Fruit fly (Drosophila melanogaster): ENCODE data around the gene hzg.
A peak's percentile ranks its signal among the peaks of the same experiment; 100 is the strongest.

Gene hzg

DNA sequence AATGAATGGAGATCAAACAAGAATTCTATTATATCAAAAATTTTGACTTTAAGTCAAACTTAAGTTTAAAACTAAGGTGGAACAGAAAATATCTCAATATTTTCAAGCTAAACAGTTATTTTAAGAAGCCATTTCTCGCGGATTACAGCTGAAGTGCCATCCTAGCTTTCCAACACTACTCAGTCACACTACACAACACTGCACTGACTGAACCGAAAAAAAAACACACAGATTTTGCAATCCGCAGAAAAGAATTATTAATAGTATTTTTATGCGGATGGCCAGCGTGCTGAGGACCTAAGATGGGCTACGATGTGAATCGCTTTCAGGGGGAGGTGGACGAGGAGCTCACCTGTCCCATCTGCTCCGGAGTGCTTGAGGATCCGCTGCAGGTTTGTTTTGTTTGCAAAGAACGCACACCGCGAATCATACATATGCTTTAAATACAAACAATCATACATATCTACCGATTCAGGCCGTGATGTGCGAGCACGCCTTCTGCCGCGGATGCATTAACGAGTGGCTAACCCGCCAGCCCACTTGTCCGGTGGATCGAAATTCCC, 48.0 kb downstream of the hzg start, which contains the start of gene elgi (continued):
- TF ChIP-seq dsx (GFP tag; optimal IDR thresholded peaks at IDR 0.05; ENCODE audit: poor library complexity, severe bottlenecking), result no peak
- peak; percentile 20 for TF ChIP-seq CG8319 (GFP tag; optimal IDR thresholded peaks at IDR 0.05)
- peak; percentile 76 for TF ChIP-seq topi (GFP tag; optimal IDR thresholded peaks at IDR 0.05)
- peak; percentile 34 for TF ChIP-seq CG3032 (tag; optimal IDR thresholded peaks at IDR 0.05)
- peak; percentile 53 for TF ChIP-seq net (GFP tag; optimal IDR thresholded peaks at IDR 0.05)
- TF ChIP-seq fkh (GFP tag; optimal IDR thresholded peaks at IDR 0.05), result peak; percentile 66
- peak; percentile 10; the same call in 1 of the 3 replicates for TF ChIP-seq CG6163 (GFP tag; IDR thresholded peaks at IDR 0.05)
- peak; percentile 68 for TF ChIP-seq Eip75B (GFP tag; optimal IDR thresholded peaks at IDR 0.05)
- TF ChIP-seq spab (GFP tag; optimal IDR thresholded peaks at IDR 0.05), result peak; percentile 5
- no peak for TF ChIP-seq CG10669 (GFP tag; optimal IDR thresholded peaks at IDR 0.05)
- TF ChIP-seq dac (GFP tag; optimal IDR thresholded peaks at IDR 0.05), result peak; percentile 17
- TF ChIP-seq CG34406 (GFP tag; optimal IDR thresholded peaks at IDR 0.05), result peak; percentile 22
- TF ChIP-seq CG6276 (GFP tag; optimal IDR thresholded peaks at IDR 0.05), result no peak
- TF ChIP-seq CG7368 (GFP tag; optimal IDR thresholded peaks at IDR 0.05), result no peak
- no peak for TF ChIP-seq CG11902 (GFP tag; optimal IDR thresholded peaks at IDR 0.05)
- peak in 1 of 2 experiments; percentile 5 for TF ChIP-seq salr (GFP tag; optimal IDR thresholded peaks at IDR 0.05)
- peak; percentile 3 for TF ChIP-seq Sox15 (GFP tag; optimal IDR thresholded peaks at IDR 0.05)
- peak; percentile 68 for TF ChIP-seq lz (GFP tag; optimal IDR thresholded peaks at IDR 0.05)
- peak; percentile 78 for TF ChIP-seq esn (GFP tag; optimal IDR thresholded peaks at IDR 0.05)
- peak; percentile 69 for TF ChIP-seq Sox102F (GFP tag; optimal IDR thresholded peaks at IDR 0.05)
- peak; percentile 26 for TF ChIP-seq CG10631 (GFP tag; optimal IDR thresholded peaks at IDR 0.05)
- TF ChIP-seq fd85E (GFP tag; optimal IDR thresholded peaks at IDR 0.05), result no peak
- TF ChIP-seq Eip93F (GFP tag; optimal IDR thresholded peaks at IDR 0.05), result no peak
- TF ChIP-seq Hr4 (GFP tag; optimal IDR thresholded peaks at IDR 0.05), result no peak
- TF ChIP-seq CG15336 (GFP tag; IDR thresholded peaks at IDR 0.05), result peak; percentile 41; the same call in 1 of the 2 replicates

DNA sequence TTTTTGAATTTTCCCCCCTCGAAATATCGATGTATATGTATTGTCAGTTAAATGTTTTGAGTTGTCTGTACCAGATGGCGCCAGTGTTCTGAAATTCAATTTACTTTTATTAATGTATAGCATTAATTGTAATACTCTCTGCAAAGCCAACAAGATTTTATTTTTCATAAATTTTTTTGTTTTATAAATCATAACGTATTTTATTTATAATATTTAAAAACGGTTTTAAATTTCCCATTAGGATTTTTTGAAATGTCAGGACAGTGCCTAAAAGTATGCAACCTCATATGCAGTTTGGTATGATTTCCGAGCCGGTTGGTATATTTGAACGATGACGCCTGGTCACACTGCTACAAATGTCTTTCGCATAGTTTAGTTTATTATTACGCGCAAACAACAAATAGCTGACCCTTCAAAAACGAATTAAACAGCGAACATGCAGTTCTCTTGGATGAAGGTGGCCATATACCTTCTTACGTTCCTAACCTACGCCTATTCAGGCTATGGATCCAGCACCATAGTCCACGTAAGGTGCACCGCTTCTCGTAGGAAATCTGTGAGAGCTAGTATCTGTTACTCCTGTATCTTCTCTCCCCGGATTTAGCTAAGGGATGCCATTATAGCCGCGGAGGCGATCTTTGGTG, 49.6 kb downstream of the hzg start, which contains the start of the genes Pka-C3 and GXIVsPLA2:
Pka-C3 (minus strand) TSS at position 14 of the 644 bp plus-strand sequence.
GXIVsPLA2 (plus strand) TSS at position 313 of the 644 bp plus-strand sequence.
- TF ChIP-seq Eip78C (GFP tag) (peak; percentile 60), CG1621 (tag; optimal IDR thresholded peaks at IDR 0.05) (no peak), achi (GFP tag; optimal IDR thresholded peaks at IDR 0.05) (peak; percentile 2), fkh (GFP tag; optimal IDR thresholded peaks at IDR 0.05) (peak; percentile 23), esn (GFP tag; optimal IDR thresholded peaks at IDR 0.05) (peak; percentile 7), eg (GFP tag; IDR thresholded peaks at IDR 0.05) (no peak)

DNA sequence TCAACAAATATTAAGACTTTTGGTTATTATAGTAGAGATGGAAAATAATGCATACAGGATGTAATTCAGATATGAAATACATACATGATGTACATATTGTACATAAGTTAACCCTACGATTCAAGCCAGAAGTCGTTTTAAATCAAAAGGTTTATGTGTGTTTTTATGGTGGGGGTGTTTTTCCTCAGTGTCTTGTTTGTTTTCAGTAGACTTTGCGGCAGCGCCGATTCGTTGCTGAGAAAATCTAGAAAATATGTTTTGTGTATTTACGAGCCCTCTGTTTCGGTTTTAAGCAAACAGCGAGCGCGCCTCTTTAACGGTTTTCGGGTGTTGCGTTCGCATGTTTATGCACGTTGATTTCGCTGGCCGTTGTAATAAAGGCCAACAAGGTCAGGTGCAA, 50.6 kb downstream of the hzg start:
- TF ChIP-seq fkh (GFP tag; optimal IDR thresholded peaks at IDR 0.05), result peak; percentile 58
- TF ChIP-seq CG34406 (GFP tag; optimal IDR thresholded peaks at IDR 0.05), result no peak
- TF ChIP-seq ss (GFP tag; optimal IDR thresholded peaks at IDR 0.05), result no peak

DNA sequence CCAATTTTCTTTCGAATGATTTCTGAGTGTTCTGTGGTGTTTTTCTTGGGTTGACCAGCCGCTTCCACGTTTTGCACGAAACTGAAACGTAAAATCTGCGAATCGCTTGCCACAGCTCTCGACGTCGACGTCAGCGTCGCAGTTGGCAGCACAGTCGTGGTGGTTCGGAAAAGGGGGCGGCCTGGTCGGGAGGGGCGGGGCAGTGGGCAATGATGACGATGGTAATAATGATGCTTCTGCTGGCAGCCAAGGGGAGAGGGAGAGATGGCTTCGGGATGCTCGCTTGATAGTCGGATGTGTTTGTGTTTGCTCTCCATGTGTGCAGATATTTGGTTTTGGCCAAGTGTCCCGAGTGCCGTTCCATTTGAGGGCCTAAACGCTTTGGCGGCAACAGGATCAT, 51.6 kb downstream of the hzg start:
- TF ChIP-seq dsx (GFP tag; optimal IDR thresholded peaks at IDR 0.05; ENCODE audit: poor library complexity, severe bottlenecking) (peak; percentile 33), CG6163 (GFP tag; IDR thresholded peaks at IDR 0.05) (peak; percentile 26; the same call in 1 of the 3 replicates), fd85E (GFP tag; optimal IDR thresholded peaks at IDR 0.05) (no peak), CG15336 (GFP tag; IDR thresholded peaks at IDR 0.05) (peak; percentile 31; the same call in 1 of the 2 replicates), Ets96B (tag; optimal IDR thresholded peaks at IDR 0.05) (no peak), Smox (GFP tag; optimal IDR thresholded peaks at IDR 0.05) (no peak), achi (GFP tag; optimal IDR thresholded peaks at IDR 0.05) (peak; percentile 14), CG6792 (GFP tag; optimal IDR thresholded peaks at IDR 0.05) (no peak), CG1621 (tag; optimal IDR thresholded peaks at IDR 0.05) (peak; percentile 51), CG11294 (GFP tag; IDR thresholded peaks at IDR 0.05) (peak; percentile 15; the same call in 1 of the 2 replicates), Hr39 (GFP tag; optimal IDR thresholded peaks at IDR 0.05) (no peak), acj6 (GFP tag; optimal IDR thresholded peaks at IDR 0.05) (no peak), CG6276 (GFP tag; optimal IDR thresholded peaks at IDR 0.05) (peak; percentile 3), Sox102F (GFP tag; optimal IDR thresholded peaks at IDR 0.05) (no peak), Eip78C (GFP tag) (peak; percentile 41), net (GFP tag; optimal IDR thresholded peaks at IDR 0.05) (peak; percentile 6), Lpt (GFP tag; optimal IDR thresholded peaks at IDR 0.05) (no peak), CG3919 (GFP tag; optimal IDR thresholded peaks at IDR 0.05) (peak; percentile 49), Gug (GFP tag; IDR thresholded peaks at IDR 0.05) (no peak), CG6854 (GFP tag; optimal IDR thresholded peaks at IDR 0.05) (no peak), CG3032 (tag; optimal IDR thresholded peaks at IDR 0.05) (peak; percentile 9), Eip93F (GFP tag; optimal IDR thresholded peaks at IDR 0.05) (no peak), CG8119 (GFP tag; IDR thresholded peaks at IDR 0.05) (peak; percentile 59; the same call in 2 of the 3 replicates), ss (GFP tag; optimal IDR thresholded peaks at IDR 0.05) (peak in 1 of 2 experiments; percentile 25), CG10669 (GFP tag; optimal IDR thresholded peaks at IDR 0.05) (no peak), eg (GFP tag; IDR thresholded peaks at IDR 0.05) (peak; percentile 46; the same call in 1 of the 3 replicates)

Measured in whole organism, prepupa.